Worm (Caenorhabditis elegans): ENCODE measurements around the gene cutc-1.

cutc-1 gene

ce11 chrIII:8411976-8412375, 8.6 kb upstream of the cutc-1 start:
- peak; percentile 93 for TF ChIP-seq unc-55 (GFP tag; optimal IDR thresholded peaks at IDR 0.05)
- peak; percentile 27 for TF ChIP-seq dve-1 (tag; optimal IDR thresholded peaks at IDR 0.05)
- TF ChIP-seq ref-2 (tag; optimal IDR thresholded peaks at IDR 0.05) = peak; percentile 67
- TF ChIP-seq nfya-1 (tag; optimal IDR thresholded peaks at IDR 0.05) = peak; percentile 91
- peak; percentile 13 for TF ChIP-seq ets-4 (tag; optimal IDR thresholded peaks at IDR 0.05)
- peak; percentile 12 for TF ChIP-seq tbx-2 (tag; optimal IDR thresholded peaks at IDR 0.05)
- no peak for TF ChIP-seq elt-2 (tag; optimal IDR thresholded peaks at IDR 0.05)
- no peak for TF ChIP-seq unc-3 (GFP tag; conservative IDR thresholded peaks at IDR 0.05)
- TF ChIP-seq unc-3 (tag; optimal IDR thresholded peaks at IDR 0.05) = peak; percentile 44
- TF ChIP-seq ceh-2 (tag; optimal IDR thresholded peaks at IDR 0.05) = peak; percentile 13
- TF ChIP-seq ceh-31 (tag; optimal IDR thresholded peaks at IDR 0.05) = peak; percentile 75
- TF ChIP-seq sdc-2 (tag; optimal IDR thresholded peaks at IDR 0.05) = no peak
- TF ChIP-seq unc-42 (tag; optimal IDR thresholded peaks at IDR 0.05) = peak; percentile 46
- TF ChIP-seq pat-9 (tag; optimal IDR thresholded peaks at IDR 0.05) = no peak
- TF ChIP-seq dmd-4 (tag; optimal IDR thresholded peaks at IDR 0.05; ENCODE audit: borderline replicate concordance) = peak; percentile 23

ce11 chrIII:8410747-8411146, 7.3 kb upstream of the cutc-1 start:
- TF ChIP-seq ztf-16 (tag; optimal IDR thresholded peaks at IDR 0.05) (no peak), unc-55 (GFP tag; optimal IDR thresholded peaks at IDR 0.05) (peak; percentile 30)

DNA sequence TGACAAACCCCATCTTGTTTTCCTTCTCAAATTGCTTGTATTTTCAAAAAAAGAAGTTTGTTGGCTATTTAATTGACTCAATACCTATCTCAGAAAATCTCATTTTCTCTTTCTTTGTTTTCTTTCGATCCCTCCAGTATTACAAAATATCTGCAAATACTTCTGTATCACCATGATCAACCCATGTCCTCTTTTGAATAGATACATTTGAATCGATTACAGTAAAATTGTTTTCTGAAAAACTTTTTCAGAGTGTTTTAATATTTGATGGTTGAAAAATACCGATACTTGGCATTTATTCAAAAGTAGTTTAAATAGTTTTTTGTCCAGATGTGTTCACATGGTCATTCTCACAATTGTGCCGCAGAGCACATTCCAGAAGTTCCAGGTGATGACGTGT, 5.8 kb upstream of the cutc-1 start, which contains the start of gene ZK353.9:
TSS of gene ZK353.9 (plus strand) at position 331 of the 400 bp plus-strand sequence.
- TF ChIP-seq madf-2 (tag; optimal IDR thresholded peaks at IDR 0.05) (no peak), dve-1 (tag; optimal IDR thresholded peaks at IDR 0.05) (no peak), hlh-13 (GFP tag; optimal IDR thresholded peaks at IDR 0.05) (no peak), ceh-9 (tag; optimal IDR thresholded peaks at IDR 0.05) (no peak), nhr-11 (tag; optimal IDR thresholded peaks at IDR 0.05) (no peak), K02D7.2 (tag; optimal IDR thresholded peaks at IDR 0.05) (no peak), hlh-6 (tag; optimal IDR thresholded peaks at IDR 0.05) (no peak), pag-3 (tag; optimal IDR thresholded peaks at IDR 0.05; ENCODE audit: borderline replicate concordance) (no peak)

DNA sequence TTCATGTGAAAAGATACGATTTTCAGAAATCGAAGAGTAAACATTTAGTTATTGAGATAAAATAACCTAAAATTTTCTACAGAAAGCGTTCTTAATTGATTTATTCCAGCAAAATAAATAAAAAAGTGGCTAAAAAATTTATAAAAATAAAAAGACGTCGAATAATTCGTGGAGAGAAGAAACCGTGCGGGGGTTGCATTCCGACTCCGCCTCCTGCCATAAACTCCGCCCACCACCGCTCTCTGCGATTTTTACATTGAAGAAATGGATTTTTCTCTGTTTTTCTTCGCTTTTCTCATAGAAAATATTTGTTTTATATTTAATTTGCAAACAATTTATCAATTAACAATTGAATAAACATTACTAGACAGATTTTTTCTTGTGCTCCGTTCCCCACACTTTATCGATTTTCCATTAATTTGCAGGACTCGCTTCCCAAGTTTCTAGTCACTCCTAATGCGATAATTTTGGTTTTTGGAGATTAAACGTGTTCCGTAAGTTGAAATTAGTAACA, 2.1 kb upstream of the cutc-1 start, which contains the start of the genes ubxn-4 and cyy-1:
TSS of gene ubxn-4 (minus strand) at position 114 of the 514 bp plus-strand sequence.
TSS of gene cyy-1 (plus strand) at position 426 of the 514 bp plus-strand sequence.
- TF ChIP-seq nfya-1 (tag; optimal IDR thresholded peaks at IDR 0.05) = peak; percentile 31
- TF ChIP-seq ceh-31 (tag; optimal IDR thresholded peaks at IDR 0.05) = peak; percentile 3
- peak; percentile 26 for TF ChIP-seq elt-2 (tag; optimal IDR thresholded peaks at IDR 0.05)
- TF ChIP-seq tbx-7 (tag; optimal IDR thresholded peaks at IDR 0.05) = no peak

ce11 chrIII:8402633-8403032, 774 bp downstream of the cutc-1 start:
- TF ChIP-seq pag-3 (tag; optimal IDR thresholded peaks at IDR 0.05; ENCODE audit: borderline replicate concordance) (no peak), nhr-11 (tag; optimal IDR thresholded peaks at IDR 0.05) (no peak)

ce11 chrIII:8401887-8402286, 1.5 kb downstream of the cutc-1 start, which contains the start of gene lap-1:
lap-1 (minus strand) TSS chrIII:8401928.
- no peak for TF ChIP-seq gmeb-2 (tag; optimal IDR thresholded peaks at IDR 0.05)
- no peak for TF ChIP-seq nhr-232 (tag; optimal IDR thresholded peaks at IDR 0.05)
- TF ChIP-seq pax-1 (tag; optimal IDR thresholded peaks at IDR 0.05) = no peak
- no peak for TF ChIP-seq ceh-48 (tag; optimal IDR thresholded peaks at IDR 0.05)
- no peak for TF ChIP-seq ceh-14 (tag; optimal IDR thresholded peaks at IDR 0.05)
- TF ChIP-seq mec-3 (tag; optimal IDR thresholded peaks at IDR 0.05; ENCODE audit: borderline replicate concordance) = no peak
- TF ChIP-seq ztf-16 (tag; optimal IDR thresholded peaks at IDR 0.05) = no peak
- TF ChIP-seq sox-2 (GFP tag; IDR thresholded peaks at IDR 0.05) = no peak
- no peak for TF ChIP-seq elt-4 (tag; optimal IDR thresholded peaks at IDR 0.05)
- no peak for TF ChIP-seq elt-2 (tag; optimal IDR thresholded peaks at IDR 0.05)
- no peak for TF ChIP-seq tbx-2 (tag; optimal IDR thresholded peaks at IDR 0.05)
- no peak for TF ChIP-seq che-1 (tag; optimal IDR thresholded peaks at IDR 0.05)
- no peak for TF ChIP-seq hlh-6 (tag; optimal IDR thresholded peaks at IDR 0.05)
- TF ChIP-seq odd-2 (tag; optimal IDR thresholded peaks at IDR 0.05) = no peak
- no peak for TF ChIP-seq ceh-30 (tag; optimal IDR thresholded peaks at IDR 0.05)
- no peak for TF ChIP-seq T23F11.4 (GFP tag; optimal IDR thresholded peaks at IDR 0.05)
- TF ChIP-seq ceh-24 (tag; optimal IDR thresholded peaks at IDR 0.05) = no peak
- TF ChIP-seq syd-9 (tag; optimal IDR thresholded peaks at IDR 0.05) = no peak
